Fruit fly (Drosophila melanogaster): ENCODE measurements around the gene CG3618.

The CG3618 gene

dm6 chr3L:20835882-20836281 is 20.0 kb upstream of the CG3618 start, which contains the start of gene CG3288:
CG3288 (plus strand) TSS chr3L:20836182.
- no peak for TF ChIP-seq CG17806 (tag; optimal IDR thresholded peaks at IDR 0.05)
- TF ChIP-seq CG8301 (tag; optimal IDR thresholded peaks at IDR 0.05) = no peak
- no peak for TF ChIP-seq fd96Ca (GFP tag; IDR thresholded peaks at IDR 0.05)
- TF ChIP-seq CG12605 (GFP tag; IDR thresholded peaks at IDR 0.05) = no peak
- no peak for TF ChIP-seq CG34367 (tag; optimal IDR thresholded peaks at IDR 0.05)
- no peak for TF ChIP-seq CG4496 (GFP tag; IDR thresholded peaks at IDR 0.05)
- TF ChIP-seq CG9948 (tag; optimal IDR thresholded peaks at IDR 0.05) = no peak
- TF ChIP-seq rn (GFP tag; IDR thresholded peaks at IDR 0.05) = no peak
- TF ChIP-seq EcR (GFP tag; optimal IDR thresholded peaks at IDR 0.05) = no peak

DNA sequence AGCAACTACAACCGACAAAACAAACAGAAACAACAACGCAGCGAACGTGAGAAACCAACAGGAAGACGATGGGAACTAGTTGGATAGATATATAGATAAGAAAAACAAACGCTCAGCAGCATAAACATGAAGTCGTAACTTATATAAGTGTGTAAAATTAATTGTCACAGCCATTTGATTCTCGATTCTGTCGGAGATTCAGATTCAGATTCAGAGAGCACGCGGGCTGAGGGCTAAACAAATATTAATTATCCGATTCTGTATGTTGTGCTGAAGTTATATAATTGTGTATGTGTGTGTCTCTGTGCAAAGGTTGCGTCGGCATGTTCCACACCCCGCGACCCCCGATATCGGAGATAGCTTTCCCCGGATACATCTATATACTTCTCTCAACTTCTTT is 18.3 kb upstream of the CG3618 start:
- TF ChIP-seq CG13204 (GFP tag; optimal IDR thresholded peaks at IDR 0.05) = no peak
- TF ChIP-seq gl (tag; optimal IDR thresholded peaks at IDR 0.05) = no peak
- no peak for TF ChIP-seq D1 (tag; optimal IDR thresholded peaks at IDR 0.05)

DNA sequence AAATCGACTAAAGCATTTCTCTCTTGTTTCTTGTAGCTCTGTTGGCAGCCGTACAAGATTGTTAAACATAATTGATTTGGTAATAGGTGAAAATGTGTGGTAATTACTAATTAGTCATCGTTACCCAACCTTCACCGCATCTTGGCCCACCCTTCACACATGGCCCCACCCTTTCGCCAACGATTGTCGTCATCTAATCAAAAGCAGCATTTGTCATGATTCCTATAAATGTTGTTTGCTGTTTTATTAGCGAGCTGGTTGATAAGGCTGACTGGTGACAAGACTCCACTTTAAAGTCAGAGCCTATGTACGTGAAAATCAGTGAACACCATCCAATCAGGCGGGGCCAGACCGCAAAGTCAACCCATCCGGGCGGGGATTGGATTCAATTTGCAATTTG is 14.5 kb upstream of the CG3618 start:
- no peak for TF ChIP-seq D1 (tag; optimal IDR thresholded peaks at IDR 0.05)
- TF ChIP-seq CG8159 (tag; optimal IDR thresholded peaks at IDR 0.05) = no peak
- TF ChIP-seq Snoo (tag; optimal IDR thresholded peaks at IDR 0.05) = no peak
- TF ChIP-seq EcR (GFP tag; optimal IDR thresholded peaks at IDR 0.05) = no peak
- no peak for TF ChIP-seq CG14655 (GFP tag; optimal IDR thresholded peaks at IDR 0.05)
- TF ChIP-seq Ets98B (GFP tag; IDR thresholded peaks at IDR 0.05) = no peak
- TF ChIP-seq CG13204 (GFP tag; optimal IDR thresholded peaks at IDR 0.05) = no peak
- TF ChIP-seq rn (GFP tag; IDR thresholded peaks at IDR 0.05) = no peak
- no peak for TF ChIP-seq CG32121 (GFP tag; IDR thresholded peaks at IDR 0.05)
- no peak for TF ChIP-seq gl (tag; optimal IDR thresholded peaks at IDR 0.05)
- TF ChIP-seq CG9948 (tag; optimal IDR thresholded peaks at IDR 0.05) = no peak
- TF ChIP-seq CG10348 (GFP tag; IDR thresholded peaks at IDR 0.05) = no peak
- TF ChIP-seq CG15710 (tag; optimal IDR thresholded peaks at IDR 0.05) = no peak
- no peak for TF ChIP-seq Pif1A (GFP tag; optimal IDR thresholded peaks at IDR 0.05)
- no peak for TF ChIP-seq CG34367 (tag; optimal IDR thresholded peaks at IDR 0.05)
- no peak for TF ChIP-seq Pif1B (GFP tag; optimal IDR thresholded peaks at IDR 0.05)
- no peak for TF ChIP-seq CG8301 (tag; optimal IDR thresholded peaks at IDR 0.05)
- TF ChIP-seq CG17806 (tag; optimal IDR thresholded peaks at IDR 0.05) = no peak
- no peak for TF ChIP-seq fd96Ca (GFP tag; IDR thresholded peaks at IDR 0.05)
- no peak for TF ChIP-seq CG4496 (GFP tag; IDR thresholded peaks at IDR 0.05)

dm6 chr3L:20827962-20828361 is 12.1 kb upstream of the CG3618 start:
- TF ChIP-seq CG9948 (tag; optimal IDR thresholded peaks at IDR 0.05) (no peak), CG14655 (GFP tag; optimal IDR thresholded peaks at IDR 0.05) (no peak), CG13204 (GFP tag; optimal IDR thresholded peaks at IDR 0.05) (no peak), CG8301 (tag; optimal IDR thresholded peaks at IDR 0.05) (no peak), CG34367 (tag; optimal IDR thresholded peaks at IDR 0.05) (no peak), EcR (GFP tag; optimal IDR thresholded peaks at IDR 0.05) (no peak), Snoo (tag; optimal IDR thresholded peaks at IDR 0.05) (no peak), Ets98B (GFP tag; IDR thresholded peaks at IDR 0.05) (no peak), CG32121 (GFP tag; IDR thresholded peaks at IDR 0.05) (no peak), Pif1B (GFP tag; optimal IDR thresholded peaks at IDR 0.05) (no peak), CG12605 (GFP tag; IDR thresholded peaks at IDR 0.05) (no peak), CG10348 (GFP tag; IDR thresholded peaks at IDR 0.05) (no peak), rn (GFP tag; IDR thresholded peaks at IDR 0.05) (no peak), CG8159 (tag; optimal IDR thresholded peaks at IDR 0.05) (no peak), gl (tag; optimal IDR thresholded peaks at IDR 0.05) (no peak)

DNA sequence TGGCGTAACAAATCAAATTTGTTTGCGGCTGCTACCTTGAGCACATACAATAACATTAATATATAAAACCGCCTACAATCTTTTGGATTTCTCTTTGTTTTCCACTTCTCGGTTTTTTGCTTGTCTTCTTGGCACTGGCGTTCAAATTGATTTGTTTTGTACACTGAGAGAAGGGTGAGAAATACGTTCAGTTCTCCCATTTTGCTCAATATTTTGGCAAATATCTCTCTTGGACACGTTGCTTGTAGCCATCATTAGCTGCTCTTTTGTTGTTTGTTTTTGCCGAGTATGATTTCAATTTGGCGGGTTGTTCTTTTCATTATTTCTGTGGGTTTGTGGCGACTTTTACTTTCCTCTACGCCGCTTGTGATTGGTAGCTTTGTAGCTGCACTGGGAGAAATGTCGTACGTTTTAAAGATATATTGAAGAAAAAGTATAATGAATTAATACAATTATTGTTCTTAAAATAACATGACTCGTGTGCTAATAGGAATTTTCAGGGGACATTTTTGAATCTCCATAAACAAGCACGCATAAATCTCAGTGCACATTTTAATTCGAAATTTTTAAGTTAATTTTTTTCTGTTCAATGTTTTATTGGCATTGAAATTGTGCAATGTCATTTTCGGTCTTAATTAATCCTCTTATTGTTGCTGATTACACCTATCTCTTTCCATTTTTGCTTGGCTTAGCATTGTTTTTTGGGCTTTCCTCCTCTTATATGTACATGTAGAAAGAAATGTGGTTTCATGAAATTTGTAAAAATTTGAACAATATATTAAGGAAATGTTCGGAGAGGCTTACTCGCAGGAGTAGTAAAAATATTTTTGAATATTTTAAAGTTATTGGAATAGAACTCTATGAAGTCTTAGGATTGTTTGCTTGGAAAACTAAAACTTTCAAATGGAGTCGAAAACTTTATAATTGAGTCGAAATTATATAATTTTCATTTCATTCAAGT is 11.4 kb upstream of the CG3618 start:
- TF ChIP-seq D1 (tag; optimal IDR thresholded peaks at IDR 0.05) (no peak), Pif1A (GFP tag; optimal IDR thresholded peaks at IDR 0.05) (peak; percentile 30), CG4496 (GFP tag; IDR thresholded peaks at IDR 0.05) (peak; percentile 30; the same call in 1 of the 3 replicates), CG32121 (GFP tag; IDR thresholded peaks at IDR 0.05) (no peak), fd96Ca (GFP tag; IDR thresholded peaks at IDR 0.05) (no peak), gl (tag; optimal IDR thresholded peaks at IDR 0.05) (no peak), CG17806 (tag; optimal IDR thresholded peaks at IDR 0.05) (no peak)

dm6 chr3L:20823206-20823803 is 7.4 kb upstream of the CG3618 start:
- no peak for TF ChIP-seq CG4496 (GFP tag; IDR thresholded peaks at IDR 0.05)
- peak; percentile 36 for TF ChIP-seq D1 (tag; optimal IDR thresholded peaks at IDR 0.05)

Measured in whole organism, pupa.